Worm (Caenorhabditis elegans) whole organism, L4 larva: ENCODE measurements around the gene R01H2.1.

Experiments
- T20F7.1 ChIP-seq: fragments of 200-800 bp; sonication (Bioruptor generic); optimal IDR thresholded peaks from 2 replicates; lab custom pipeline; 2018; ENCODE audit warnings: mild to moderate bottlenecking, missing genetic modification characterization, missing compliant biosample characterization
- T26A8.4 ChIP-seq: fragments of 200-800 bp; sonication (Bioruptor generic); IDR thresholded peaks from 2 replicates; pipeline ENCODE4 v1.3.6; 2022; ENCODE audit warnings: missing genetic modification characterization, missing compliant biosample characterization
- arid-1 ChIP-seq: fragments of 200-800 bp; sonication (Bioruptor generic); conservative IDR thresholded peaks from 2 replicates; pipeline ENCODE4 v1.3.6; 2022; ENCODE audit warnings: missing genetic modification reagents, missing genetic modification characterization, missing compliant biosample characterization
- attf-4 ChIP-seq: sonication (generic microtip); optimal IDR thresholded peaks from 3 replicates; lab custom pipeline; 2017; ENCODE audit warnings: missing biosample characterization, missing genetic modification characterization
- egl-43 ChIP-seq: fragments of 200-800 bp; sonication (Bioruptor generic); IDR thresholded peaks from 2 replicates; pipeline ENCODE4 v1.3.6; 2022; ENCODE audit warnings: missing genetic modification reagents, missing genetic modification characterization, missing compliant biosample characterization
- lin-29 ChIP-seq: fragments of 200-800 bp; sonication (Bioruptor generic); IDR thresholded peaks from 2 replicates; pipeline ENCODE4 v1.3.6; 2022; ENCODE audit warnings: missing genetic modification reagents, missing genetic modification characterization, missing compliant biosample characterization
- lsy-2 ChIP-seq, 2 experiments: fragments of 150-350 bp in 1 of 2; sonication (generic microtip) in 1 of 2; optimal IDR thresholded peaks; 2 replicates each; lab custom pipeline; 2014 to 2017; ENCODE audit warnings: missing biosample characterization in 2 of 2, missing genetic modification characterization in 2 of 2
- madf-9 ChIP-seq: fragments of 200-800 bp; sonication (Bioruptor generic); conservative IDR thresholded peaks from 2 replicates; pipeline ENCODE4 v1.3.6; 2022; ENCODE audit warnings: missing genetic modification reagents, missing genetic modification characterization, missing compliant biosample characterization
- nhr-77 ChIP-seq: fragments of 150-350 bp; optimal IDR thresholded peaks from 2 replicates; lab custom pipeline; 2014; ENCODE audit warnings: missing biosample characterization, missing genetic modification characterization
- pqm-1 ChIP-seq: sonication (generic microtip); optimal IDR thresholded peaks from 2 replicates; lab custom pipeline; 2017; ENCODE audit warnings: missing biosample characterization, missing genetic modification characterization
- saeg-2 ChIP-seq: fragments of 200-800 bp; sonication (Bioruptor generic); IDR thresholded peaks from 2 replicates; pipeline ENCODE4 v1.3.6; 2022; ENCODE audit warnings: missing genetic modification reagents, missing genetic modification characterization, missing compliant biosample characterization
- snpc-4 ChIP-seq: fragments of 150-350 bp; optimal IDR thresholded peaks from 2 replicates; lab custom pipeline; 2014; ENCODE audit warnings: missing biosample characterization, missing genetic modification characterization
- tag-97 ChIP-seq: fragments of 200-800 bp; sonication (Bioruptor generic); IDR thresholded peaks from 2 replicates; pipeline ENCODE4 v1.3.6; 2022; ENCODE audit warnings: missing genetic modification characterization, missing compliant biosample characterization
- unc-130 ChIP-seq: sonication (generic microtip); optimal IDR thresholded peaks from 2 replicates; lab custom pipeline; 2016; ENCODE audit warnings: missing genetic modification reagents, missing genetic modification characterization, missing compliant biosample characterization

ce11 chrIII:7100001-7100400, 37.3 kb downstream of the R01H2.1 start, which contains the start of gene ZK418.11:
- TF ChIP-seq tag-97 (GFP tag; lab: Robert Waterston, UW) (no peak), saeg-2 (GFP tag; lab: Robert Waterston, UW) (no peak), pqm-1 (tag; lab: Kevin White, UChicago) (no peak), T26A8.4 (GFP tag; lab: Robert Waterston, UW) (no peak), lin-29 (GFP tag; lab: Robert Waterston, UW) (no peak), lsy-2 (tag; optimal IDR thresholded peaks at IDR 0.05; lab: Kevin White, UChicago) (no peak), nhr-77 (tag; lab: Kevin White, UChicago) (no peak), madf-9 (GFP tag; lab: Robert Waterston, UW) (no peak), egl-43 (GFP tag; lab: Robert Waterston, UW) (no peak), attf-4 (no peak), T20F7.1 (no peak), arid-1 (GFP tag; lab: Robert Waterston, UW) (no peak), unc-130 (GFP tag; lab: Kevin White, UChicago) (no peak), snpc-4 (no peak)
